Fruit fly (Drosophila melanogaster) whole organism, prepupa: Measurements from ENCODE around the gene Cyp310a1.
A peak's percentile ranks its signal among the peaks of the same experiment; 100 is the strongest.

Experiments used
- Blimp-1 ChIP-seq: fragments of 200-800 bp; sonication (Bioruptor generic); optimal IDR thresholded peaks from 3 replicates; lab custom pipeline; 2017; ENCODE audit warnings: missing biosample characterization, missing genetic modification characterization, mild to moderate bottlenecking, moderate library complexity, missing genetic modification reagents
- CG10631 ChIP-seq: fragments of 200-800 bp; sonication (Bioruptor generic); optimal IDR thresholded peaks from 2 replicates; lab custom pipeline; 2016; ENCODE audit warnings: missing biosample characterization, missing genetic modification characterization
- CG10669 ChIP-seq: fragments of 200-800 bp; sonication (Bioruptor generic); optimal IDR thresholded peaks from 3 replicates; lab custom pipeline; 2018; ENCODE audit warnings: missing biosample characterization, mild to moderate bottlenecking, missing genetic modification characterization, moderate library complexity
- CG11902 ChIP-seq: fragments of 200-800 bp; sonication (Bioruptor generic); optimal IDR thresholded peaks from 3 replicates; lab custom pipeline; 2016; ENCODE audit warnings: missing biosample characterization, missing genetic modification characterization
- CG15336 ChIP-seq: fragments of 200-800 bp; sonication (Bioruptor generic); IDR thresholded peaks from 2 replicates; pipeline ENCODE4 v1.3.6; 2022; ENCODE audit warnings: missing biosample characterization, missing genetic modification characterization
- CG3032 ChIP-seq: fragments of 200-800 bp; optimal IDR thresholded peaks from 2 replicates; lab custom pipeline; 2019; ENCODE audit warnings: missing biosample characterization, mild to moderate bottlenecking, missing genetic modification characterization, moderate library complexity
- CG4318 ChIP-seq: fragments of 200-800 bp; sonication (Bioruptor generic); optimal IDR thresholded peaks from 3 replicates; lab custom pipeline; 2017; ENCODE audit warnings: missing biosample characterization, mild to moderate bottlenecking, missing genetic modification characterization
- CG6808 ChIP-seq: fragments of 200-800 bp; sonication (Bioruptor generic); optimal IDR thresholded peaks from 3 replicates; lab custom pipeline; 2017; ENCODE audit warnings: missing biosample characterization, missing genetic modification characterization, mild to moderate bottlenecking, moderate library complexity, missing genetic modification reagents
- CG6854 ChIP-seq: fragments of 200-800 bp; sonication (Bioruptor generic); optimal IDR thresholded peaks from 2 replicates; lab custom pipeline; 2017; ENCODE audit warnings: missing biosample characterization, mild to moderate bottlenecking, missing genetic modification characterization
- CG7368 ChIP-seq: fragments of 200-800 bp; sonication (Bioruptor generic); optimal IDR thresholded peaks from 3 replicates; lab custom pipeline; 2016; ENCODE audit warnings: missing biosample characterization, missing genetic modification characterization
- CG8319 ChIP-seq: fragments of 200-800 bp; sonication (Bioruptor generic); optimal IDR thresholded peaks from 3 replicates; lab custom pipeline; 2016; ENCODE audit warnings: missing biosample characterization, missing genetic modification characterization
- CG9139 ChIP-seq: fragments of 200-800 bp; sonication (Bioruptor generic); optimal IDR thresholded peaks from 3 replicates; lab custom pipeline; 2017; ENCODE audit warnings: missing biosample characterization, mild to moderate bottlenecking, missing genetic modification characterization
- Eip75B ChIP-seq: fragments of 200-800 bp; sonication (Bioruptor generic); optimal IDR thresholded peaks from 3 replicates; lab custom pipeline; 2016; ENCODE audit warnings: missing biosample characterization, missing genetic modification characterization
- Eip78C ChIP-seq: fragments of 200-800 bp; sonication (Bioruptor generic); peaks from one replicate; lab custom pipeline; 2016; ENCODE audit warnings: missing biosample characterization, missing genetic modification characterization
- Ets96B ChIP-seq: fragments of 200-800 bp; optimal IDR thresholded peaks from 2 replicates; lab custom pipeline; 2019; ENCODE audit warnings: missing biosample characterization, mild to moderate bottlenecking, missing genetic modification characterization, moderate library complexity
- Hr38 ChIP-seq: sonication (Bioruptor generic); optimal IDR thresholded peaks from 2 replicates; lab custom pipeline; 2016; ENCODE audit warnings: missing biosample characterization, missing genetic modification characterization
- Hr39 ChIP-seq: fragments of 200-800 bp; sonication (Bioruptor generic); optimal IDR thresholded peaks from 2 replicates; lab custom pipeline; 2016; ENCODE audit warnings: missing biosample characterization, missing genetic modification characterization
- Lpt ChIP-seq: fragments of 200-800 bp; sonication (Bioruptor generic); optimal IDR thresholded peaks from 3 replicates; lab custom pipeline; 2016; ENCODE audit warnings: missing biosample characterization, missing genetic modification characterization
- Smox ChIP-seq: fragments of 200-800 bp; sonication (Bioruptor generic); optimal IDR thresholded peaks from 3 replicates; lab custom pipeline; 2016; ENCODE audit warnings: missing biosample characterization, missing genetic modification characterization
- Sox102F ChIP-seq: fragments of 200-800 bp; sonication (Bioruptor generic); optimal IDR thresholded peaks from 2 replicates; lab custom pipeline; 2016; ENCODE audit warnings: missing biosample characterization, mild to moderate bottlenecking, missing genetic modification characterization
- Sox14 ChIP-seq: fragments of 200-800 bp; sonication (Bioruptor generic); optimal IDR thresholded peaks from 3 replicates; lab custom pipeline; 2016; ENCODE audit warnings: missing biosample characterization, missing genetic modification characterization
- achi ChIP-seq: fragments of 200-800 bp; sonication (Bioruptor generic); optimal IDR thresholded peaks from 3 replicates; lab custom pipeline; 2016; ENCODE audit warnings: missing biosample characterization, missing genetic modification characterization
- acj6 ChIP-seq: fragments of 200-800 bp; sonication (Bioruptor generic); optimal IDR thresholded peaks from 3 replicates; lab custom pipeline; 2016; ENCODE audit warnings: missing biosample characterization, missing genetic modification characterization
- cyc ChIP-seq: fragments of 200-800 bp; sonication (Bioruptor generic); optimal IDR thresholded peaks from 3 replicates; lab custom pipeline; 2016; ENCODE audit warnings: missing biosample characterization, missing genetic modification characterization
- dsx ChIP-seq: fragments of 200-800 bp; optimal IDR thresholded peaks from 3 replicates; lab custom pipeline; 2019; ENCODE audit warnings: missing biosample characterization, mild to moderate bottlenecking, missing genetic modification characterization, moderate library complexity; ENCODE audit not compliant: poor library complexity, severe bottlenecking
- eg ChIP-seq: fragments of 200-800 bp; sonication (Bioruptor generic); IDR thresholded peaks from 3 replicates; pipeline ENCODE4 v1.3.6; 2022; ENCODE audit warnings: missing biosample characterization, missing genetic modification characterization
- esn ChIP-seq: fragments of 200-800 bp; sonication (Bioruptor generic); optimal IDR thresholded peaks from 2 replicates; lab custom pipeline; 2016; ENCODE audit warnings: missing biosample characterization, mild to moderate bottlenecking, missing genetic modification characterization, moderate library complexity
- fd85E ChIP-seq: fragments of 200-800 bp; sonication (Bioruptor generic); optimal IDR thresholded peaks from 3 replicates; lab custom pipeline; 2016; ENCODE audit warnings: missing biosample characterization, missing genetic modification characterization
- fkh ChIP-seq: fragments of 200-800 bp; sonication (Bioruptor generic); optimal IDR thresholded peaks from 3 replicates; lab custom pipeline; 2017; ENCODE audit warnings: missing biosample characterization, mild to moderate bottlenecking, missing genetic modification characterization, moderate library complexity
- lz ChIP-seq: fragments of 200-800 bp; sonication (Bioruptor generic); optimal IDR thresholded peaks from 3 replicates; lab custom pipeline; 2016; ENCODE audit warnings: missing biosample characterization, missing genetic modification characterization
- net ChIP-seq: fragments of 200-800 bp; sonication (Bioruptor generic); optimal IDR thresholded peaks from 3 replicates; lab custom pipeline; 2016; ENCODE audit warnings: missing biosample characterization, missing genetic modification characterization
- spab ChIP-seq: fragments of 200-800 bp; sonication (Bioruptor generic); optimal IDR thresholded peaks from 2 replicates; lab custom pipeline; 2017; ENCODE audit warnings: missing biosample characterization, mild to moderate bottlenecking, missing genetic modification characterization, missing genetic modification reagents
- ss ChIP-seq, 2 experiments: fragments of 200-800 bp; sonication (Bioruptor generic); optimal IDR thresholded peaks; 2 replicates in 1 of 2; 3 replicates in 1 of 2; lab custom pipeline; 2017 to 2018; ENCODE audit warnings: mild to moderate bottlenecking in 2 of 2, missing biosample characterization in 2 of 2, missing genetic modification characterization in 2 of 2, moderate library complexity in 1 of 2
- svp ChIP-seq: fragments of 200-800 bp; sonication (Bioruptor generic); peaks from one replicate; lab custom pipeline; 2016; ENCODE audit warnings: missing biosample characterization, missing genetic modification characterization
- topi ChIP-seq: fragments of 200-800 bp; sonication (Bioruptor generic); optimal IDR thresholded peaks from 3 replicates; lab custom pipeline; 2016; ENCODE audit warnings: missing biosample characterization, missing genetic modification characterization
- vri ChIP-seq: fragments of 200-800 bp; sonication (Bioruptor generic); optimal IDR thresholded peaks from 3 replicates; lab custom pipeline; 2016; ENCODE audit warnings: missing biosample characterization, mild to moderate bottlenecking, missing genetic modification characterization

Gene Cyp310a1

DNA sequence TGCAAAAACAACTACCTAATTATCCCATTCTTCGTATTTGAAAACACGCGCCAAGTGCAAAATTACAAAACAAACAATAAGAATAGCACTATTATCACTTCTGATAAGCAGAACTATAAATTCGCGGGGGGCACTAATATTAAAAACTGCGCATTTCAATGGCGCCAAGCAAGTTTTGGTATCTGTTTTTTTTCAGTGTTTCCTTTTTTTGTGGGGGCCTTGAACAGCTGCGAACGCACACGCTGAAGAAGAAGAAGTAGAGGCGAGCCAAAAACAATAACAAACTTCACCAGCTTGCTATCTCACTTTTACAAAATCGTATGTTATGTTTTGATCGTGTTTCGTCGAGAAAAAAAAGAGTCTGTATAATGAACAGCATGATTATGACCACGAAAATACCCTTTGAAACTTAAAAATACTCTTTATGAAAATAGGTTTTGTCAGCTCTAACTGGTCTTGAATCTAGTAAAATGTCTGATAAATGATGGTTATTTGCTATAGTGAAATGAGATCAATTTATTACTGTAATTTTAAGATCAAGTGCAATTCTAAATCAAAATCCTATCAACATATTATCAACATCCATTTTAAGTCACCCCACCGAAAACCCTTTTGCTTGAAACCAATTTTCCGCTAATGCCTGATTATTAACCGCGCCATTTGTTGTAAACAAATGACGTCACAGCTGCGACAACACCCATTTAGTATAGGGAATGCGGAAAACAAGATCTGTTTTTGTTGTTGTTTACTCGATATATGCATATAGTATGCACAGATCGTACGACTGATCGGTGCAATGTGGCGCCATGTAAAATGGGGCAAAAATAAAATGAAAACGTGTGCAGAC is 41.3 kb upstream of the Cyp310a1 start (continued):
- TF ChIP-seq CG9139 (no peak), CG6854 (GFP tag; lab: Kevin White, UChicago) (peak; percentile 31), Sox102F (GFP tag; lab: Kevin White, UChicago) (peak; percentile 70), CG10669 (GFP tag; lab: Kevin White, UChicago) (no peak), Smox (GFP tag; lab: Kevin White, UChicago) (no peak), fd85E (GFP tag; lab: Kevin White, UChicago) (no peak), ss (GFP tag; optimal IDR thresholded peaks at IDR 0.05; lab: Kevin White, UChicago) (no peak), lz (GFP tag; lab: Kevin White, UChicago) (peak; percentile 51), Eip75B (GFP tag; lab: Kevin White, UChicago) (peak; percentile 16), net (GFP tag; lab: Kevin White, UChicago) (peak; percentile 51), spab (GFP tag; lab: Kevin White, UChicago) (no peak), achi (peak; percentile 41), CG15336 (GFP tag; lab: Robert Waterston, UW) (peak; percentile 56; the same call in 1 of the 2 replicates), topi (GFP tag; lab: Kevin White, UChicago) (peak; percentile 59), CG3032 (tag; lab: Kevin White, UChicago) (no peak), CG8319 (no peak), vri (GFP tag; lab: Kevin White, UChicago) (peak; percentile 58)

DNA sequence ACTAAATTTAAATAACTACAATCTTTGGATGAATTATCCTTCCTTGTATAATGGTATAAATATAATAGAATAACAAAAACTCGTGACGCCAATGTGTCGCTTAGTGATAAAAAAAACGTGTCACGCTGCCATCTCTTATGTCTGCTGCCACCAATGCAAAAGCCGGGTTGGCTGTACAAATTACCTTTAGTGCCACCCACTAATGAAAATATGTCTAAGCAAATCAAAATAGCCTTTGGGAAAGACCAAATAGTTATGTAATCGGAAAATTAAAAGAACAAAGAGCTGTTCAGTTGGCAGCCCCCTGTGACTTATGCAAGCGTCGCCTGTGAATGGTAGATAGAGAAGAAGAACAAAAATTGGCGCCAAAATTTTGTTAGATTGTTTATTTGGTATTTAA is 36.6 kb upstream of the Cyp310a1 start, which contains the start of gene CG10336:
Gene CG10336, plus strand, starts transcription at position 153 of the 400 bp plus-strand sequence.
- TF ChIP-seq eg (GFP tag; lab: Robert Waterston, UW) = no peak
- TF ChIP-seq Sox14 (GFP tag; lab: Kevin White, UChicago) = peak; percentile 97
- no peak for TF ChIP-seq CG6854 (GFP tag; lab: Kevin White, UChicago)
- peak; percentile 92 for TF ChIP-seq vri (GFP tag; lab: Kevin White, UChicago)
- TF ChIP-seq fd85E (GFP tag; lab: Kevin White, UChicago) = no peak
- TF ChIP-seq Eip78C (GFP tag; lab: Kevin White, UChicago) = no peak
- no peak for TF ChIP-seq Hr39
- no peak for TF ChIP-seq Ets96B
- TF ChIP-seq esn (GFP tag; lab: Kevin White, UChicago) = peak; percentile 11
- no peak for TF ChIP-seq CG11902 (GFP tag; lab: Kevin White, UChicago)
- TF ChIP-seq fkh = no peak
- TF ChIP-seq CG10631 (GFP tag; lab: Kevin White, UChicago) = no peak
- no peak for TF ChIP-seq CG9139
- no peak for TF ChIP-seq CG7368 (GFP tag; lab: Kevin White, UChicago)
- no peak for TF ChIP-seq dsx
- TF ChIP-seq CG6808 (GFP tag; lab: Kevin White, UChicago) = no peak
- TF ChIP-seq Hr38 (GFP tag; lab: Kevin White, UChicago) = no peak
- no peak for TF ChIP-seq svp (GFP tag; lab: Kevin White, UChicago)
- no peak for TF ChIP-seq cyc
- no peak for TF ChIP-seq CG15336 (GFP tag; lab: Robert Waterston, UW)
- no peak for TF ChIP-seq CG4318 (GFP tag; lab: Kevin White, UChicago)
- no peak for TF ChIP-seq net (GFP tag; lab: Kevin White, UChicago)
- no peak for TF ChIP-seq acj6
- TF ChIP-seq Blimp-1 (GFP tag; lab: Kevin White, UChicago) = no peak
- TF ChIP-seq Lpt (GFP tag; lab: Kevin White, UChicago) = no peak
